Fruit fly (Drosophila melanogaster): ENCODE data around the gene msk.

Gene msk

DNA sequence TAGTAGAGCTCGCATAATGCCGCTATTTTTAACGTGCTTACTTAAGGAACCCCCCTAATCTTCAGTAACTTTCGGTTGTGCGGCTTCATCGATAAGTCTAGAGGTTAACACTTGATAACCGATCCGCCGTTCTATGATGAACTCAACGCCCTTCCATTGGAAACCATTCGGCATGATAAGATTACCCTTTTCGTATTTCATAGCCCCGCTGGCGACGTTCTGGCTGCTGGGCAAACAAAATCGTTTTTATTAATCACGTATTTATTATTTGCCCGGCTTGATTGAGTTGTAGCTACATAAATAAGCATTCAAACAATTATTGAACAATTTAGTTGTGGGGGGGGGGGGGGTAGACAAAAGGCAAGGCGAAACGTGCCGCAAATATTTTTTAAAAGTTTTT, 22.4 kb upstream of the msk start:
- TF ChIP-seq CG13894 (tag; optimal IDR thresholded peaks at IDR 0.05) (peak; percentile 21), scrt (GFP tag; optimal IDR thresholded peaks at IDR 0.05) (peak; percentile 0), row (GFP tag; IDR thresholded peaks at IDR 0.05) (no peak), CrebB (tag; optimal IDR thresholded peaks at IDR 0.05) (peak; percentile 0), CG10543 (GFP tag; optimal IDR thresholded peaks at IDR 0.05) (peak; percentile 79), grn (GFP tag; optimal IDR thresholded peaks at IDR 0.05) (peak; percentile 79), CG2678 (tag; optimal IDR thresholded peaks at IDR 0.05) (peak; percentile 64), Meics (GFP tag; optimal IDR thresholded peaks at IDR 0.05) (peak; percentile 22), CG8281 (tag; optimal IDR thresholded peaks at IDR 0.05) (peak; percentile 77), Fer1 (GFP tag; optimal IDR thresholded peaks at IDR 0.05) (peak; percentile 47), Fer3 (tag; optimal IDR thresholded peaks at IDR 0.05) (peak; percentile 36), E2f1 (GFP tag; IDR thresholded peaks at IDR 0.05) (no peak), HLH3B (GFP tag; IDR thresholded peaks at IDR 0.05) (no peak), Hmr (GFP tag; optimal IDR thresholded peaks at IDR 0.05) (peak; percentile 68), bsh (GFP tag; optimal IDR thresholded peaks at IDR 0.05) (peak in 1 of 2 experiments; percentile 17), CG6765 (GFP tag; optimal IDR thresholded peaks at IDR 0.05) (peak; percentile 37), Rfx (GFP tag; IDR thresholded peaks at IDR 0.05) (peak; percentile 39; the same call in 1 of the 2 replicates), slp2 (GFP tag; optimal IDR thresholded peaks at IDR 0.05) (no peak), Opbp (GFP tag; IDR thresholded peaks at IDR 0.05; ENCODE audit: partially characterized antibody) (no peak), C15 (GFP tag; IDR thresholded peaks at IDR 0.05) (no peak), CG34376 (GFP tag; optimal IDR thresholded peaks at IDR 0.05) (peak; percentile 95), Asciz (GFP tag; optimal IDR thresholded peaks at IDR 0.05) (peak; percentile 39), dmrt11E (tag; optimal IDR thresholded peaks at IDR 0.05) (peak; percentile 26), Hr78 (GFP tag; optimal IDR thresholded peaks at IDR 0.05) (peak in 1 of 2 experiments; percentile 95), Oaz (GFP tag; IDR thresholded peaks at IDR 0.05) (no peak), cwo (GFP tag; optimal IDR thresholded peaks at IDR 0.05) (peak; percentile 95), CG7786 (GFP tag; optimal IDR thresholded peaks at IDR 0.05) (no peak), CG8290 (GFP tag; optimal IDR thresholded peaks at IDR 0.05) (no peak), CG8290 (tag; optimal IDR thresholded peaks at IDR 0.05) (peak in 1 of 2 experiments; percentile 54), abd-A (tag; optimal IDR thresholded peaks at IDR 0.05) (peak; percentile 80), CG1792 (GFP tag; optimal IDR thresholded peaks at IDR 0.05) (no peak), yki (optimal IDR thresholded peaks at IDR 0.05) (no peak), CG15514 (GFP tag; optimal IDR thresholded peaks at IDR 0.05) (peak; percentile 44), B-H2 (GFP tag; optimal IDR thresholded peaks at IDR 0.05) (peak; percentile 18), Pdp1 (GFP tag; optimal IDR thresholded peaks at IDR 0.05) (peak in 1 of 2 experiments; percentile 60), gem (tag; optimal IDR thresholded peaks at IDR 0.05) (peak; percentile 34), CG6813 (GFP tag; optimal IDR thresholded peaks at IDR 0.05) (peak; percentile 53), sd (tag; optimal IDR thresholded peaks at IDR 0.05) (peak; percentile 90), Deaf1 (tag; optimal IDR thresholded peaks at IDR 0.05) (peak; percentile 18), wor (GFP tag; IDR thresholded peaks at IDR 0.05) (no peak), sqz (GFP tag; optimal IDR thresholded peaks at IDR 0.05) (no peak), CG32772 (GFP tag; IDR thresholded peaks at IDR 0.05) (no peak), CG12769 (tag; optimal IDR thresholded peaks at IDR 0.05) (peak; percentile 42), Ada2b (GFP tag; IDR thresholded peaks at IDR 0.05) (no peak), CG3281 (GFP tag; optimal IDR thresholded peaks at IDR 0.05) (peak; percentile 10), Jarid2 (GFP tag; optimal IDR thresholded peaks at IDR 0.05) (peak; percentile 21), CG2116 (GFP tag; optimal IDR thresholded peaks at IDR 0.05) (peak; percentile 13), nau (GFP tag; optimal IDR thresholded peaks at IDR 0.05) (peak; percentile 67), Atf6 (GFP tag; IDR thresholded peaks at IDR 0.05) (peak; percentile 56; the same call in 1 of the 2 replicates), kah (GFP tag; optimal IDR thresholded peaks at IDR 0.05) (no peak)

Data from whole organism, embryonic.